Worm (Caenorhabditis elegans): ENCODE results near the gene srlf-18.

The srlf-18 gene

DNA sequence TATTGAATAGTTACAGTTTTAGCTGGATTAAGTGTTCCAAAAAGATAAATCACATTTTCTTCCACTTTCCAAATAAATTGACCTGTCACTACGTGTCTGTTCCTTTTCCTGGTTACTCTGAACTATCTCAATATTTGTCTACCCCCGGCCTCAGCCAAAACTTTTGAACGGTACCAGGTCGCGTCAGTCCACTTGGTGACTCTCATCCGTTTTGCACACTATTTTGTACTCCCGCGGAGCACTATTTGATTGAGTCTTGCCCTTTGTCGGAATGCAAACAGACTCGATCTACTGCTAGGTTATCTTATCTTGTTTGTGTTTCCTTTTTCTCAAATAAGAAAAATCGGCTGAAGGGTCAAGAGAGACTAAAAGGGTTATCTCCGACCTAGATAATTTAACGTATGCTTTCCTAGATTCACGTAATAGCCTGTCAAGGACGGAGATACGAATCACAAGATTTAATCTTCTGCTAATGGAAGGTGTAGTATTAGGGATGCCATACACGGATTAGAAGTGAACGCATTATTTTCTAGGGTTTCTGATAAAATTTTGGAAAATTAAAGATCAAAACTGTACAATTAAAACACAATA is 18.8 kb upstream of the srlf-18 start:
- no peak for TF ChIP-seq lin-11 (tag; optimal IDR thresholded peaks at IDR 0.05)
- TF ChIP-seq nhr-21 (tag; optimal IDR thresholded peaks at IDR 0.05) = peak; percentile 20
- no peak for TF ChIP-seq egl-27 (tag; optimal IDR thresholded peaks at IDR 0.05)
- no peak for TF ChIP-seq mbf-1 (tag; optimal IDR thresholded peaks at IDR 0.05)
- TF ChIP-seq nhr-12 (tag; optimal IDR thresholded peaks at IDR 0.05) = no peak
- TF ChIP-seq elt-1 (tag; optimal IDR thresholded peaks at IDR 0.05) = peak; percentile 84
- no peak for TF ChIP-seq skn-1 (tag; optimal IDR thresholded peaks at IDR 0.05)
- TF ChIP-seq nhr-23 (tag; optimal IDR thresholded peaks at IDR 0.05) = no peak
- TF ChIP-seq ceh-16 (tag; optimal IDR thresholded peaks at IDR 0.05) = peak; percentile 41
- TF ChIP-seq nhr-25 (tag; optimal IDR thresholded peaks at IDR 0.05) = no peak
- TF ChIP-seq ztf-4 (tag; optimal IDR thresholded peaks at IDR 0.05) = no peak
- peak; percentile 47 for TF ChIP-seq F13H6.1 (tag; optimal IDR thresholded peaks at IDR 0.05)

DNA sequence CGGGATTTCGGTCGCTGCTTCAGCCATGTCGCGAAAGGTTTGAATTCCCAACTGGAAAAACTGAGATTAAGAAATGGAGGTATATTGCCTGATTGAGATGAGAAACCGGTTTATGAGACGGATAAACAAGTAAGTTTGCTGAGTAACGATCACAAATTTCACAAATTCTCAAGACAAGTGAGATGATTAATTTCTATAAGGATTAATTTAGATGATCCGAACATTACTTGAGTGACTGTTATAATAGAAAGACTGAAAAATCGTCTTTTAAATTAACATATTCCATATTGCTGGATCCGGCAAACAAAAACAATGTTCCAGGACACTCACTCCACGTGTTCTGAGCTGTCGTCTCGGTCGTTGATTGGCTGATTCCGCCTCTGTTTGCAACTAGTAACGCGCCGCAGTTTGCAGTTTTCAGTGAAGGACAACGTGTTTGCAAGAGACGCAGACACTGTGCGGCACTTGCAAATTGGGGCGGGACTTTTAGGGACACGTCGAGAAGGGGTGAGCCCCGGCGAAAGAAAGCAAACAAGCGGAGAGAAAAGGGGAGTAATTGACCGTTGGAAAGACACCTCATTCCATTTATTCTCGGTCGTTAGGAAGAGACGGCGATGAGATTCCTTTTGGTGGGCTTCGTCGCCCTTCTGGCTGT is 17.7 kb upstream of the srlf-18 start, which contains the start of the genes imp-2 and enpl-1:
Gene imp-2 (minus strand): TSS at position 51 of the 655 bp plus-strand sequence.
Gene enpl-1 (plus strand): TSS at position 462 of the 655 bp plus-strand sequence.
- TF ChIP-seq crh-2 (tag; optimal IDR thresholded peaks at IDR 0.05) = peak; percentile 98
- TF ChIP-seq blmp-1 (tag; optimal IDR thresholded peaks at IDR 0.05; ENCODE audit: insufficient read depth) = peak; percentile 10
- TF ChIP-seq sma-9 (GFP tag; optimal IDR thresholded peaks at IDR 0.05) = peak; percentile 81
- no peak for TF ChIP-seq sma-9 (tag; optimal IDR thresholded peaks at IDR 0.05)
- peak; percentile 34 for TF ChIP-seq ZK546.5 (tag; optimal IDR thresholded peaks at IDR 0.05)
- peak; percentile 78 for TF ChIP-seq nhr-25 (tag; optimal IDR thresholded peaks at IDR 0.05)
- peak; percentile 98 for TF ChIP-seq zag-1 (tag; optimal IDR thresholded peaks at IDR 0.05)
- peak; percentile 89 for TF ChIP-seq C34F6.9 (tag; optimal IDR thresholded peaks at IDR 0.05)
- no peak for TF ChIP-seq ztf-1 (GFP tag; conservative IDR thresholded peaks at IDR 0.05)
- peak; percentile 25 for TF ChIP-seq nhr-23 (tag; optimal IDR thresholded peaks at IDR 0.05)
- TF ChIP-seq nhr-21 (tag; optimal IDR thresholded peaks at IDR 0.05) = peak; percentile 83
- TF ChIP-seq egl-27 (tag; optimal IDR thresholded peaks at IDR 0.05) = peak; percentile 82
- no peak for TF ChIP-seq unc-39 (tag; optimal IDR thresholded peaks at IDR 0.05)
- peak; percentile 69 for TF ChIP-seq ztf-4 (tag; optimal IDR thresholded peaks at IDR 0.05)
- peak; percentile 89 for TF ChIP-seq mab-5 (tag; optimal IDR thresholded peaks at IDR 0.05)
- TF ChIP-seq lin-11 (tag; optimal IDR thresholded peaks at IDR 0.05) = peak; percentile 93
- TF ChIP-seq ceh-16 (tag; optimal IDR thresholded peaks at IDR 0.05) = peak; percentile 31
- TF ChIP-seq lin-13 (GFP tag; optimal IDR thresholded peaks at IDR 0.05) = peak; percentile 88
- peak; percentile 21 for TF ChIP-seq nhr-237 (tag; optimal IDR thresholded peaks at IDR 0.05)
- TF ChIP-seq unc-55 (GFP tag; optimal IDR thresholded peaks at IDR 0.05) = peak; percentile 92
- TF ChIP-seq nhr-129 (tag; optimal IDR thresholded peaks at IDR 0.05) = peak; percentile 94
- TF ChIP-seq nhr-6 (tag; optimal IDR thresholded peaks at IDR 0.05) = peak; percentile 71
- TF ChIP-seq nhr-11 (tag; optimal IDR thresholded peaks at IDR 0.05) = no peak
- TF ChIP-seq aly-2 (tag; optimal IDR thresholded peaks at IDR 0.05) = no peak
- no peak for TF ChIP-seq R02D3.7 (tag; optimal IDR thresholded peaks at IDR 0.05)
- no peak for TF ChIP-seq ztf-11 (tag; optimal IDR thresholded peaks at IDR 0.05)
- no peak for TF ChIP-seq unc-62 (GFP tag; optimal IDR thresholded peaks at IDR 0.05)
- no peak for TF ChIP-seq lin-39 (tag; optimal IDR thresholded peaks at IDR 0.05)
- TF ChIP-seq F13H6.1 (tag; optimal IDR thresholded peaks at IDR 0.05) = peak; percentile 91
- peak; percentile 70 to 97 for TF ChIP-seq mdl-1 (tag; optimal IDR thresholded peaks at IDR 0.05)
- TF ChIP-seq sem-4 (tag; optimal IDR thresholded peaks at IDR 0.05) = peak; percentile 74
- TF ChIP-seq fos-1 (tag; optimal IDR thresholded peaks at IDR 0.05) = peak; percentile 86
- TF ChIP-seq Y55F3AM.14 (GFP tag; optimal IDR thresholded peaks at IDR 0.05) = peak; percentile 34
- TF ChIP-seq elt-3 (tag; optimal IDR thresholded peaks at IDR 0.05) = no peak
- no peak for TF ChIP-seq peb-1 (tag; optimal IDR thresholded peaks at IDR 0.05)
- peak; percentile 43 for TF ChIP-seq nhr-10 (tag; optimal IDR thresholded peaks at IDR 0.05)
- peak; percentile 90 to 96 for TF ChIP-seq lsy-2 (tag; optimal IDR thresholded peaks at IDR 0.05)
- TF ChIP-seq elt-1 (tag; optimal IDR thresholded peaks at IDR 0.05) = no peak
- no peak for TF ChIP-seq alr-1 (tag; optimal IDR thresholded peaks at IDR 0.05)
- no peak for TF ChIP-seq dmd-4 (tag; optimal IDR thresholded peaks at IDR 0.05)
- no peak for TF ChIP-seq ceh-82 (tag; optimal IDR thresholded peaks at IDR 0.05)
- no peak for TF ChIP-seq mbf-1 (tag; optimal IDR thresholded peaks at IDR 0.05)
- peak; percentile 62 for TF ChIP-seq nhr-77 (tag; optimal IDR thresholded peaks at IDR 0.05)
- no peak for TF ChIP-seq ama-1 (optimal IDR thresholded peaks at IDR 0.05)
- peak; percentile 34 for TF ChIP-seq snpc-4 (tag; optimal IDR thresholded peaks at IDR 0.05)
- TF ChIP-seq gmeb-1 (tag; optimal IDR thresholded peaks at IDR 0.05) = peak; percentile 85
- TF ChIP-seq nhr-12 (tag; optimal IDR thresholded peaks at IDR 0.05) = no peak
- TF ChIP-seq skn-1 (tag; optimal IDR thresholded peaks at IDR 0.05) = no peak
- peak; percentile 89 for TF ChIP-seq sma-3 (GFP tag; optimal IDR thresholded peaks at IDR 0.05)

Data from whole organism, L2 larva.